Worm (Caenorhabditis elegans) whole organism, L1 larva: Measurements from ENCODE around the gene nspb-1.

Experiments used
- C04F5.9 ChIP-seq: sonication (generic microtip); optimal IDR thresholded peaks from 2 replicates; lab custom pipeline; 2016; ENCODE audit warnings: missing genetic modification characterization, missing compliant biosample characterization
- dsc-1 ChIP-seq: sonication (generic microtip); optimal IDR thresholded peaks from 2 replicates; lab custom pipeline; 2016; ENCODE audit warnings: mild to moderate bottlenecking, missing genetic modification characterization, missing compliant biosample characterization
- ets-5 ChIP-seq: fragments of 200-800 bp; sonication (Bioruptor generic); IDR thresholded peaks from 2 replicates; pipeline ENCODE4 v1.3.6; 2022; ENCODE audit warnings: missing genetic modification characterization, missing compliant biosample characterization
- fkh-10 ChIP-seq: sonication (generic microtip); optimal IDR thresholded peaks from 2 replicates; lab custom pipeline; 2017; ENCODE audit warnings: missing biosample characterization, missing genetic modification reagents, missing genetic modification characterization
- fos-1 ChIP-seq: fragments of 150-350 bp; optimal IDR thresholded peaks from 2 replicates; lab custom pipeline; 2014; ENCODE audit warnings: missing biosample characterization, missing genetic modification characterization
- nhr-12 ChIP-seq: sonication (generic microtip); optimal IDR thresholded peaks from 2 replicates; lab custom pipeline; 2017; ENCODE audit warnings: missing biosample characterization, missing genetic modification characterization
- nhr-76 ChIP-seq: sonication (generic microtip); optimal IDR thresholded peaks from 2 replicates; lab custom pipeline; 2017; ENCODE audit warnings: missing biosample characterization, missing genetic modification characterization
- pqm-1 ChIP-seq: sonication (generic microtip); optimal IDR thresholded peaks from 3 replicates; lab custom pipeline; 2017; ENCODE audit warnings: missing biosample characterization, missing genetic modification characterization
- sptf-1 ChIP-seq: fragments of 150-350 bp; optimal IDR thresholded peaks from 2 replicates; lab custom pipeline; 2014; ENCODE audit warnings: missing biosample characterization, missing genetic modification characterization
- tbx-2 ChIP-seq: sonication (generic microtip); optimal IDR thresholded peaks from 2 replicates; lab custom pipeline; 2016; ENCODE audit warnings: missing genetic modification characterization, missing compliant biosample characterization
- unc-130 ChIP-seq: fragments of 150-350 bp; optimal IDR thresholded peaks from 2 replicates; lab custom pipeline; 2017; ENCODE audit warnings: missing biosample characterization, missing genetic modification characterization, inconsistent platforms

DNA sequence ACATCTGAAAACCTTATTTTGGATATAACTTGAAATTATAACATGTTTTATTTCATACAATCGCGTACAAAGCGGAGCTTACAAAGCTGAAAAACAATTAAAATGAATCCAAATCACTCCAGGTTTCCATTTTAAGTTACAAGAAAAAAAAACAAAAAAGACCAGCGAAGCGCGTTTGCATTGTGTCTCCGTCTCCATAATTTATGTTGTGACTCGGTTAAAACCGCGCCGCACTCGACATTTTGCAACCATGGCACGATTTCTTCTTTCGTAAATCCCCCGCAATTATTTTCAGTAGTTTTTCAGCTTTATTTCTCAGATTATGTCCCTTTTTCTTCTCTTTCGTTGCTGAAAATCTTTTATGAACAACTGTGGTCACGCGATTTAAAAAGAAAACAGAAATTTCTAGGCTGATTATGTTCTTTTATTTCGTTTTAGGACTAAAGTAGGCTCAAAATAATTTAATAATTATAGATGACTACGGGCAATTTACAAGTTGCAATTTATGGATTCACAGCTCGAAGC lies 5.5 kb downstream of the nspb-1 start, which contains the start of the genes F38A5.2 and dnj-11:
- TF ChIP-seq sptf-1 (no peak), pqm-1 (tag; lab: Kevin White, UChicago) (no peak), C04F5.9 (tag; lab: Kevin White, UChicago) (peak; percentile 28), nhr-12 (tag; lab: Kevin White, UChicago) (no peak), nhr-76 (tag; lab: Kevin White, UChicago) (no peak), fkh-10 (GFP tag; lab: Kevin White, UChicago) (peak; percentile 65), tbx-2 (tag; lab: Kevin White, UChicago) (peak; percentile 86), ets-5 (no peak), fos-1 (tag; lab: Kevin White, UChicago) (peak; percentile 62), dsc-1 (tag; lab: Kevin White, UChicago) (peak; percentile 75), unc-130 (tag; lab: Kevin White, UChicago) (peak; percentile 90)
